Worm (Caenorhabditis elegans) whole organism, L4 larva: ENCODE results near the gene Y54G2A.77.
"Not testable (repeated sequence)": the region's sequence is repeated elsewhere in the genome, so short reads cannot be mapped to it uniquely, and the experiment has no call there.

Experiments
- D1046.2 ChIP-seq: fragments of 200-800 bp; sonication (Bioruptor generic); IDR thresholded peaks from 2 replicates; pipeline ENCODE4 v1.3.6; 2022; ENCODE audit warnings: missing genetic modification characterization, missing compliant biosample characterization
- F10B5.3 ChIP-seq: sonication (generic microtip); optimal IDR thresholded peaks from 2 replicates; lab custom pipeline; 2016; ENCODE audit warnings: mild to moderate bottlenecking, missing genetic modification characterization, missing compliant biosample characterization
- F26F4.8 ChIP-seq: fragments of 200-800 bp; sonication (Bioruptor generic); conservative IDR thresholded peaks from 2 replicates; pipeline ENCODE4 v1.3.6; 2022; ENCODE audit warnings: missing genetic modification characterization, missing compliant biosample characterization
- F49E8.2 ChIP-seq: sonication (generic microtip); optimal IDR thresholded peaks from 2 replicates; lab custom pipeline; 2016; ENCODE audit warnings: missing compliant biosample characterization, mild to moderate bottlenecking, missing genetic modification characterization, borderline replicate concordance
- R02D3.7 ChIP-seq: fragments of 150-350 bp; sonication (generic microtip); optimal IDR thresholded peaks from 3 replicates; lab custom pipeline; 2014; ENCODE audit warnings: missing biosample characterization, missing genetic modification characterization
- T20F7.1 ChIP-seq: fragments of 200-800 bp; sonication (Bioruptor generic); optimal IDR thresholded peaks from 2 replicates; lab custom pipeline; 2018; ENCODE audit warnings: mild to moderate bottlenecking, missing genetic modification characterization, missing compliant biosample characterization
- T26A8.4 ChIP-seq: fragments of 200-800 bp; sonication (Bioruptor generic); IDR thresholded peaks from 2 replicates; pipeline ENCODE4 v1.3.6; 2022; ENCODE audit warnings: missing genetic modification characterization, missing compliant biosample characterization
- Y105C5A.15 ChIP-seq: fragments of 200-800 bp; sonication (Bioruptor generic); IDR thresholded peaks from 2 replicates; pipeline ENCODE4 v1.3.6; 2022; ENCODE audit warnings: missing genetic modification characterization, missing compliant biosample characterization
- Y48G9A.11 ChIP-seq: fragments of 200-800 bp; sonication (Bioruptor generic); IDR thresholded peaks from 2 replicates; pipeline ENCODE4 v1.3.6; 2022; ENCODE audit warnings: missing genetic modification reagents, missing genetic modification characterization, missing compliant biosample characterization
- Y5F2A.4 ChIP-seq: fragments of 200-800 bp; sonication (Bioruptor generic); optimal IDR thresholded peaks from 2 replicates; lab custom pipeline; 2018; ENCODE audit warnings: mild to moderate bottlenecking, missing genetic modification characterization, missing compliant biosample characterization
- ZK337.2 ChIP-seq: fragments of 200-800 bp; sonication (Bioruptor generic); IDR thresholded peaks from 2 replicates; pipeline ENCODE4 v1.3.6; 2022; ENCODE audit warnings: missing genetic modification reagents, missing genetic modification characterization, missing compliant biosample characterization
- aly-2 ChIP-seq: sonication (generic microtip); optimal IDR thresholded peaks from 2 replicates; lab custom pipeline; 2018; ENCODE audit warnings: missing biosample characterization, missing genetic modification characterization
- arid-1 ChIP-seq: fragments of 200-800 bp; sonication (Bioruptor generic); conservative IDR thresholded peaks from 2 replicates; pipeline ENCODE4 v1.3.6; 2022; ENCODE audit warnings: missing genetic modification reagents, missing genetic modification characterization, missing compliant biosample characterization
- ceh-20 ChIP-seq: fragments of 200-800 bp; sonication (Bioruptor generic); IDR thresholded peaks from 2 replicates; pipeline ENCODE4 v1.3.6; 2022; ENCODE audit warnings: missing genetic modification reagents, missing genetic modification characterization, missing compliant biosample characterization
- ceh-44 ChIP-seq: fragments of 200-800 bp; sonication (Bioruptor generic); IDR thresholded peaks from 2 replicates; pipeline ENCODE4 v1.3.6; 2022; ENCODE audit warnings: missing genetic modification reagents, missing genetic modification characterization, missing compliant biosample characterization
- ceh-62 ChIP-seq: sonication (generic microtip); optimal IDR thresholded peaks from 2 replicates; lab custom pipeline; 2017; ENCODE audit warnings: missing biosample characterization, missing genetic modification characterization
- dmd-8 ChIP-seq: fragments of 200-800 bp; sonication (Bioruptor generic); IDR thresholded peaks from 2 replicates; pipeline ENCODE4 v1.3.6; 2022; ENCODE audit warnings: missing genetic modification characterization, missing compliant biosample characterization
- dmd-9 ChIP-seq: fragments of 200-800 bp; sonication (Bioruptor generic); IDR thresholded peaks from 2 replicates; pipeline ENCODE4 v1.3.6; 2022; ENCODE audit warnings: missing genetic modification reagents, missing genetic modification characterization, missing compliant biosample characterization
- dpl-1 ChIP-seq: fragments of 150-350 bp; optimal IDR thresholded peaks from 2 replicates; lab custom pipeline; 2014; ENCODE audit warnings: missing biosample characterization, missing genetic modification reagents, missing genetic modification characterization
- duxl-1 ChIP-seq: sonication (generic microtip); optimal IDR thresholded peaks from 2 replicates; lab custom pipeline; 2016; ENCODE audit warnings: mild to moderate bottlenecking, missing genetic modification characterization, moderate library complexity, missing compliant biosample characterization; ENCODE audit not compliant: poor library complexity
- hlh-11 ChIP-seq: fragments of 200-800 bp; sonication (Bioruptor generic); optimal IDR thresholded peaks from 2 replicates; lab custom pipeline; 2018; ENCODE audit warnings: mild to moderate bottlenecking, missing genetic modification characterization, missing compliant biosample characterization
- lin-1 ChIP-seq: fragments of 200-800 bp; sonication (Bioruptor generic); IDR thresholded peaks from 2 replicates; pipeline ENCODE4 v1.3.6; 2022; ENCODE audit warnings: missing genetic modification reagents, missing genetic modification characterization, missing compliant biosample characterization
- lin-15B ChIP-seq: fragments of 150-350 bp; sonication (generic microtip); optimal IDR thresholded peaks from 3 replicates; lab custom pipeline; 2014; ENCODE audit warnings: missing biosample characterization, missing genetic modification characterization
- lin-39 ChIP-seq: fragments of 150-350 bp; optimal IDR thresholded peaks from 2 replicates; lab custom pipeline; 2014; ENCODE audit warnings: missing biosample characterization, missing genetic modification reagents, missing genetic modification characterization
- lir-3 ChIP-seq: sonication (generic microtip); optimal IDR thresholded peaks from 2 replicates; lab custom pipeline; 2016; ENCODE audit warnings: mild to moderate bottlenecking, missing genetic modification characterization, missing compliant biosample characterization
- lsy-2 ChIP-seq, 2 experiments: fragments of 150-350 bp in 1 of 2; sonication (generic microtip) in 1 of 2; optimal IDR thresholded peaks; 2 replicates each; lab custom pipeline; 2014 to 2017; ENCODE audit warnings: missing biosample characterization in 2 of 2, missing genetic modification characterization in 2 of 2
- madf-9 ChIP-seq: fragments of 200-800 bp; sonication (Bioruptor generic); conservative IDR thresholded peaks from 2 replicates; pipeline ENCODE4 v1.3.6; 2022; ENCODE audit warnings: missing genetic modification reagents, missing genetic modification characterization, missing compliant biosample characterization
- mdl-1 ChIP-seq, 2 experiments: fragments of 150-350 bp in 1 of 2; sonication (generic microtip) in 1 of 2; optimal IDR thresholded peaks; 2 replicates each; lab custom pipeline; 2014 to 2017; ENCODE audit warnings: missing biosample characterization in 2 of 2, missing genetic modification characterization in 2 of 2
- nhr-10 ChIP-seq: fragments of 150-350 bp; optimal IDR thresholded peaks from 2 replicates; lab custom pipeline; 2014; ENCODE audit warnings: missing biosample characterization, missing genetic modification characterization
- nhr-11 ChIP-seq: fragments of 150-350 bp; optimal IDR thresholded peaks from 2 replicates; lab custom pipeline; 2014; ENCODE audit warnings: missing biosample characterization, missing genetic modification characterization
- nhr-237 ChIP-seq: sonication (generic microtip); optimal IDR thresholded peaks from 2 replicates; lab custom pipeline; 2017; ENCODE audit warnings: missing biosample characterization, missing genetic modification characterization
- nhr-25 ChIP-seq: sonication (generic microtip); optimal IDR thresholded peaks from 2 replicates; lab custom pipeline; 2017; ENCODE audit warnings: missing genetic modification characterization, mild to moderate bottlenecking, missing compliant biosample characterization, antibody characterized with exemption, moderate library complexity, borderline replicate concordance; ENCODE audit not compliant: insufficient read depth
- nhr-48 ChIP-seq: sonication (generic microtip); optimal IDR thresholded peaks from 2 replicates; lab custom pipeline; 2016; ENCODE audit warnings: mild to moderate bottlenecking, missing genetic modification characterization, missing compliant biosample characterization
- php-3 ChIP-seq: fragments of 200-800 bp; sonication (Bioruptor generic); IDR thresholded peaks from 2 replicates; pipeline ENCODE4 v1.3.6; 2022; ENCODE audit warnings: missing genetic modification reagents, missing genetic modification characterization, missing compliant biosample characterization
- rbr-2 ChIP-seq: sonication (generic microtip); optimal IDR thresholded peaks from 2 replicates; lab custom pipeline; 2016; ENCODE audit warnings: missing genotype, missing genetic modification characterization, missing compliant biosample characterization
- skn-1 ChIP-seq: fragments of 150-350 bp; optimal IDR thresholded peaks from 2 replicates; lab custom pipeline; 2014; ENCODE audit warnings: missing biosample characterization, missing genetic modification characterization
- spr-1 ChIP-seq: sonication (generic microtip); optimal IDR thresholded peaks from 2 replicates; lab custom pipeline; 2016; ENCODE audit warnings: mild to moderate bottlenecking, missing genetic modification characterization, missing compliant biosample characterization
- unc-130 ChIP-seq: sonication (generic microtip); optimal IDR thresholded peaks from 2 replicates; lab custom pipeline; 2016; ENCODE audit warnings: missing genetic modification reagents, missing genetic modification characterization, missing compliant biosample characterization
- unc-39 ChIP-seq: sonication (generic microtip); optimal IDR thresholded peaks from 2 replicates; lab custom pipeline; 2017; ENCODE audit warnings: missing biosample characterization, missing genetic modification characterization
- zfp-2 ChIP-seq: sonication (generic microtip); optimal IDR thresholded peaks from 2 replicates; lab custom pipeline; 2016; ENCODE audit warnings: mild to moderate bottlenecking, missing genetic modification characterization, missing compliant biosample characterization
- ztf-7 ChIP-seq: fragments of 150-350 bp; optimal IDR thresholded peaks from 2 replicates; lab custom pipeline; 2014; ENCODE audit warnings: missing biosample characterization, missing genetic modification characterization

Y54G2A.77 gene

ce11 chrIV:2775992-2776630 is 13.6 kb downstream of the Y54G2A.77 start (continued):
- TF ChIP-seq lin-1 (GFP tag; lab: Robert Waterston, UW) (0 out of 2 replicates have a peak, but pooled peaks have one; percentile 42), nhr-11 (tag; lab: Kevin White, UChicago) (peak; percentile 22), dpl-1 (GFP tag; lab: Kevin White, UChicago) (no peak)
- TF ChIP-seq, all 104 proteins: peak for 21

ce11 chrIV:2776733-2777132 is 14.3 kb downstream of the Y54G2A.77 start:
- TF ChIP-seq ztf-7 (tag; lab: Kevin White, UChicago), result no peak
- TF ChIP-seq lin-39 (tag; lab: Kevin White, UChicago), result no peak
- TF ChIP-seq ceh-20 (GFP tag; lab: Robert Waterston, UW), result no peak
- TF ChIP-seq nhr-237 (tag; lab: Kevin White, UChicago), result no peak
- TF ChIP-seq hlh-11 (tag; lab: Kevin White, UChicago), result no peak
- no peak for TF ChIP-seq arid-1 (GFP tag; lab: Robert Waterston, UW)
- TF ChIP-seq nhr-25, result no peak
- TF ChIP-seq rbr-2 (tag; lab: Kevin White, UChicago), result no peak
- no peak for TF ChIP-seq madf-9 (GFP tag; lab: Robert Waterston, UW)
- no peak for TF ChIP-seq mdl-1 (tag; optimal IDR thresholded peaks at IDR 0.05; lab: Kevin White, UChicago)
- TF ChIP-seq Y5F2A.4, result no peak
- no peak for TF ChIP-seq lin-1 (GFP tag; lab: Robert Waterston, UW)
- TF ChIP-seq nhr-10, result no peak
- no peak for TF ChIP-seq ZK337.2 (GFP tag; lab: Robert Waterston, UW)
- no peak for TF ChIP-seq lin-15B (tag; lab: Kevin White, UChicago)
- no peak for TF ChIP-seq duxl-1 (tag; lab: Kevin White, UChicago)
- TF ChIP-seq skn-1 (tag; lab: Kevin White, UChicago), result no peak
- TF ChIP-seq Y105C5A.15 (GFP tag; lab: Robert Waterston, UW), result no peak
- no peak for TF ChIP-seq lir-3 (tag; lab: Kevin White, UChicago)
- no peak for TF ChIP-seq ceh-62 (tag; lab: Kevin White, UChicago)
- TF ChIP-seq, all 104 proteins: peak for 0

ce11 chrIV:2777841-2778240 is 15.4 kb downstream of the Y54G2A.77 start, which contains the start of gene Y54G2A.72:
Gene Y54G2A.72 (plus strand): TSS chrIV:2778141.
- TF ChIP-seq unc-130 (GFP tag; lab: Kevin White, UChicago); T26A8.4 (GFP tag; lab: Robert Waterston, UW); D1046.2 (GFP tag; lab: Robert Waterston, UW): not testable (repeated sequence)

DNA sequence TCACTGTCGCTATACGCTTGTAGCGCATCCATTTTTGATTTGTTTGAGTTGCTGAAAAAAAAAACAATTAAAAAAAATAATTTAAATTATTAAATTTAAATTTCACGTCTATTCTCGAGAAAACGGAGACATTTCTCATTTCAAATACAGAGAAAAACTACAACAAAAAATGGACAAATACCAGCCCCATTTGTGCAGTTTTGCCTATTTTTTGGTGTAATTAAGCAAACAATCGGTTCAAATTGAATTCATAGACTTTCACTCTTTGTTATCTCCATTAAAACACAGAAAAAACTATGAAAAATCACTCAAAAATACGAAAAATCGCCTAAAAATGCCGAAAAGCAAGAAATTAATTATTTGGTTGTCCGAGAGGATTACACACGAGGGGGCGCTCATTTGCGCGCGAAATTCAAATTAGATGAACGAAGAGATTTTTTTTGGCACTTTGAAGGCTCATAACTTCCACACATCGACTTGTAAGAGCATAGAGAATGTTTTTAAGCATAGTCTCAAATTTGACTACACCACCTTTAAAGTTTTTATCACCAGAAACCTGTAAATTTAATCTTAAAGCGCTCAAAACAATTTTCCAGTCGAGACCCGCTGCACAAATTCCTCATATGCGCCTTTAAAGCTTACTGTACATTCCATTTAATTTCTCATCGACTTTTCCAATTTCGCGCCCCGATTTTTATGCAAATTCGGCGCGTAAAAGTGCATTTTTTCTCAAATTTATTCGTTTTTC is 20.5 kb downstream of the Y54G2A.77 start, which contains the start of gene Y54G2A.12:
TSS of gene Y54G2A.12 (minus strand) at position 51 of the 748 bp plus-strand sequence.
- no peak for TF ChIP-seq lin-39 (tag; lab: Kevin White, UChicago)
- no peak for TF ChIP-seq unc-130 (GFP tag; lab: Kevin White, UChicago)
- TF ChIP-seq Y48G9A.11 (GFP tag; lab: Robert Waterston, UW), result 0 out of 2 replicates have a peak, but pooled peaks have one; percentile 46
- TF ChIP-seq php-3 (GFP tag; lab: Robert Waterston, UW), result no peak
- peak; percentile 61 for TF ChIP-seq F49E8.2 (tag; lab: Kevin White, UChicago)

ce11 chrIV:2785057-2785456 is 22.6 kb downstream of the Y54G2A.77 start:
- no peak for TF ChIP-seq dmd-8 (GFP tag; lab: Robert Waterston, UW)
- no peak for TF ChIP-seq spr-1
- no peak for TF ChIP-seq zfp-2 (tag; lab: Kevin White, UChicago)
- no peak for TF ChIP-seq skn-1 (tag; lab: Kevin White, UChicago)
- TF ChIP-seq unc-39, result no peak
- TF ChIP-seq duxl-1 (tag; lab: Kevin White, UChicago), result no peak
- TF ChIP-seq ceh-44, result no peak
- no peak for TF ChIP-seq R02D3.7 (tag; lab: Kevin White, UChicago)
- no peak for TF ChIP-seq dmd-9 (GFP tag; lab: Robert Waterston, UW)
- TF ChIP-seq ztf-7 (tag; lab: Kevin White, UChicago), result no peak
- TF ChIP-seq F26F4.8 (GFP tag; lab: Robert Waterston, UW), result no peak
- peak in 1 of 2 experiments; percentile 49 for TF ChIP-seq lsy-2 (tag; optimal IDR thresholded peaks at IDR 0.05; lab: Kevin White, UChicago)
- TF ChIP-seq lin-39 (tag; lab: Kevin White, UChicago), result no peak
- TF ChIP-seq nhr-48 (tag; lab: Kevin White, UChicago), result no peak
- TF ChIP-seq T20F7.1 (GFP tag; lab: Kevin White, UChicago), result no peak
- no peak for TF ChIP-seq F10B5.3
- TF ChIP-seq aly-2 (tag; lab: Kevin White, UChicago), result no peak
